Fruit fly (Drosophila melanogaster) whole organism, embryonic: ENCODE data around the gene dpr18.

Experiments used
- Atf-2 ChIP-seq: fragments of 200-800 bp; sonication (Bioruptor generic); optimal IDR thresholded peaks from 2 replicates; lab custom pipeline; 2016; ENCODE audit warnings: missing biosample characterization, missing genetic modification characterization
- B-H1 ChIP-seq: fragments of 200-800 bp; sonication (Bioruptor generic); IDR thresholded peaks from 3 replicates; pipeline ENCODE4 v1.3.6; 2022; ENCODE audit warnings: missing biosample characterization, missing genetic modification characterization
- B-H2 ChIP-seq: fragments of 200-800 bp; sonication (Bioruptor generic); optimal IDR thresholded peaks from 2 replicates; lab custom pipeline; 2018; ENCODE audit warnings: missing biosample characterization, mild to moderate bottlenecking, missing genetic modification characterization
- Blimp-1 ChIP-seq: fragments of 200-800 bp; sonication (Bioruptor generic); optimal IDR thresholded peaks from 3 replicates; lab custom pipeline; 2018; ENCODE audit warnings: missing biosample characterization, missing genetic modification characterization, mild to moderate bottlenecking, moderate library complexity, missing genetic modification reagents
- C15 ChIP-seq: fragments of 200-800 bp; sonication (Bioruptor generic); IDR thresholded peaks from 3 replicates; pipeline ENCODE4 v1.3.6; 2022; ENCODE audit warnings: missing biosample characterization, missing genetic modification characterization
- CG10274 ChIP-seq: fragments of 200-800 bp; sonication (Bioruptor generic); optimal IDR thresholded peaks from 3 replicates; lab custom pipeline; 2017; ENCODE audit warnings: missing biosample characterization, mild to moderate bottlenecking, missing genetic modification characterization
- CG10366 ChIP-seq: fragments of 200-800 bp; sonication (Bioruptor generic); IDR thresholded peaks from 2 replicates; pipeline ENCODE4 v1.3.6; 2022; ENCODE audit warnings: missing biosample characterization, missing genetic modification characterization
- CG10959 ChIP-seq: fragments of 200-800 bp; sonication (Bioruptor generic); IDR thresholded peaks from 2 replicates; pipeline ENCODE4 v1.3.6; 2022; ENCODE audit warnings: missing biosample characterization, missing genetic modification characterization
- CG12236 ChIP-seq: fragments of 200-800 bp; sonication (Bioruptor generic); optimal IDR thresholded peaks from 2 replicates; lab custom pipeline; 2016; ENCODE audit warnings: missing biosample characterization, missing genetic modification characterization
- CG12391 ChIP-seq: fragments of 200-800 bp; sonication (Bioruptor generic); optimal IDR thresholded peaks from 3 replicates; lab custom pipeline; 2018; ENCODE audit warnings: missing biosample characterization, mild to moderate bottlenecking, missing genetic modification characterization, moderate library complexity
- CG14014 ChIP-seq: fragments of 200-800 bp; sonication (Bioruptor generic); IDR thresholded peaks from 2 replicates; pipeline ENCODE4 v1.3.6; 2022; ENCODE audit warnings: missing biosample characterization, missing genetic modification characterization
- CG14050 ChIP-seq: fragments of 200-800 bp; sonication (Bioruptor generic); IDR thresholded peaks from 3 replicates; pipeline ENCODE4 v1.3.6; 2022; ENCODE audit warnings: missing biosample characterization, missing genetic modification characterization
- CG15479 ChIP-seq: fragments of 200-800 bp; sonication (Bioruptor generic); optimal IDR thresholded peaks from 3 replicates; lab custom pipeline; 2019; ENCODE audit warnings: missing biosample characterization, mild to moderate bottlenecking, missing genetic modification characterization, moderate library complexity
- CG17612 ChIP-seq: fragments of 200-800 bp; sonication (Bioruptor generic); IDR thresholded peaks from 2 replicates; pipeline ENCODE4 v1.3.6; 2022; ENCODE audit warnings: missing biosample characterization, missing genetic modification characterization
- CG17802 ChIP-seq: fragments of 200-800 bp; sonication (Bioruptor generic); optimal IDR thresholded peaks from 2 replicates; lab custom pipeline; 2018; ENCODE audit warnings: missing biosample characterization, mild to moderate bottlenecking, missing genetic modification characterization, moderate library complexity
- CG18619 ChIP-seq: fragments of 200-800 bp; sonication (Bioruptor generic); optimal IDR thresholded peaks from 3 replicates; lab custom pipeline; 2017; ENCODE audit warnings: missing biosample characterization, mild to moderate bottlenecking, missing genetic modification characterization
- CG2199 ChIP-seq: fragments of 200-800 bp; sonication (Bioruptor generic); IDR thresholded peaks from 3 replicates; pipeline ENCODE4 v1.3.6; 2022; ENCODE audit warnings: missing biosample characterization, missing genetic modification characterization
- CG31224 ChIP-seq: fragments of 200-800 bp; sonication (Bioruptor generic); IDR thresholded peaks from 2 replicates; pipeline ENCODE4 v1.3.6; 2022; ENCODE audit warnings: missing biosample characterization, missing genetic modification characterization
- CG31441 ChIP-seq: fragments of 200-800 bp; sonication (Bioruptor generic); IDR thresholded peaks from 2 replicates; pipeline ENCODE4 v1.3.6; 2022; ENCODE audit warnings: missing biosample characterization, missing genetic modification characterization
- CG34224 ChIP-seq: fragments of 200-800 bp; sonication (Bioruptor generic); IDR thresholded peaks from 3 replicates; pipeline ENCODE4 v1.3.6; 2022; ENCODE audit warnings: missing biosample characterization, missing genetic modification characterization; ENCODE audit not compliant: partially characterized antibody
- CG4282 ChIP-seq: fragments of 200-800 bp; sonication (Bioruptor generic); optimal IDR thresholded peaks from 2 replicates; lab custom pipeline; 2016; ENCODE audit warnings: missing biosample characterization, missing genetic modification characterization
- CG43689 ChIP-seq: fragments of 200-800 bp; sonication (Bioruptor generic); IDR thresholded peaks from 2 replicates; pipeline ENCODE4 v1.3.6; 2022; ENCODE audit warnings: missing biosample characterization, missing genetic modification characterization
- CG4730 ChIP-seq: fragments of 200-800 bp; sonication (Bioruptor generic); IDR thresholded peaks from 2 replicates; pipeline ENCODE4 v1.3.6; 2022; ENCODE audit warnings: missing biosample characterization, missing genetic modification characterization
- CG5953 ChIP-seq: fragments of 200-800 bp; sonication (Bioruptor generic); IDR thresholded peaks from 2 replicates; pipeline ENCODE4 v1.3.6; 2022; ENCODE audit warnings: missing biosample characterization, missing genetic modification characterization
- CG6791 ChIP-seq: fragments of 200-800 bp; sonication (Bioruptor generic); IDR thresholded peaks from 3 replicates; pipeline ENCODE4 v1.3.6; 2022; ENCODE audit warnings: missing biosample characterization, missing genetic modification characterization; ENCODE audit not compliant: partially characterized antibody
- CG8388 ChIP-seq: fragments of 200-800 bp; sonication (Bioruptor generic); optimal IDR thresholded peaks from 2 replicates; lab custom pipeline; 2019; ENCODE audit warnings: missing biosample characterization, mild to moderate bottlenecking, missing genetic modification characterization, moderate library complexity
- CG9932 ChIP-seq: fragments of 200-800 bp; sonication (Bioruptor generic); IDR thresholded peaks from 2 replicates; pipeline ENCODE4 v1.3.6; 2022; ENCODE audit warnings: missing biosample characterization, missing genetic modification characterization
- D ChIP-seq, 2 experiments: fragments of 200-800 bp in 1 of 2; fragments of >200 bp in 1 of 2; sonication (Bioruptor generic) in 1 of 2; optimal IDR thresholded peaks; 2 replicates in 1 of 2; 3 replicates in 1 of 2; lab custom pipeline; 2017; ENCODE audit warnings: mild to moderate bottlenecking in 1 of 2, missing biosample characterization in 1 of 2, missing genetic modification characterization in 1 of 2, missing genetic modification reagents in 1 of 2
- D19B ChIP-seq: fragments of 200-800 bp; sonication (Bioruptor generic); optimal IDR thresholded peaks from 2 replicates; lab custom pipeline; 2017; ENCODE audit warnings: missing biosample characterization, mild to moderate bottlenecking, missing genetic modification characterization
- Dad ChIP-seq: fragments of 200-800 bp; sonication (Bioruptor generic); optimal IDR thresholded peaks from 3 replicates; lab custom pipeline; 2016; ENCODE audit warnings: missing biosample characterization, missing genetic modification characterization
- Dref ChIP-seq: fragments of 200-800 bp; sonication (Bioruptor generic); IDR thresholded peaks from 2 replicates; pipeline ENCODE4 v1.3.6; 2022; ENCODE audit warnings: missing biosample characterization, missing genetic modification characterization
- Drgx ChIP-seq: fragments of 200-800 bp; sonication (Bioruptor generic); IDR thresholded peaks from 2 replicates; pipeline ENCODE4 v1.3.6; 2022; ENCODE audit warnings: missing biosample characterization, missing genetic modification characterization
- Gug ChIP-seq: fragments of 200-800 bp; sonication (Bioruptor generic); IDR thresholded peaks from 4 replicates; pipeline ENCODE4 v1.3.6; 2022; ENCODE audit warnings: missing biosample characterization, missing genetic modification characterization
- Jarid2 ChIP-seq: fragments of 200-800 bp; sonication (Bioruptor generic); optimal IDR thresholded peaks from 3 replicates; lab custom pipeline; 2017; ENCODE audit warnings: mild to moderate bottlenecking, missing biosample characterization, missing genetic modification reagents, missing genetic modification characterization
- Mrtf ChIP-seq: fragments of 200-800 bp; sonication (Bioruptor generic); IDR thresholded peaks from 3 replicates; pipeline ENCODE4 v1.3.6; 2022; ENCODE audit warnings: missing biosample characterization, missing genetic modification characterization
- ac ChIP-seq: fragments of 200-800 bp; sonication (Bioruptor generic); optimal IDR thresholded peaks from 3 replicates; lab custom pipeline; 2017; ENCODE audit warnings: missing biosample characterization, mild to moderate bottlenecking, missing genetic modification characterization
- aop ChIP-seq: fragments of 200-800 bp; sonication (Bioruptor generic); IDR thresholded peaks from 2 replicates; pipeline ENCODE4 v1.3.6; 2022; ENCODE audit warnings: missing biosample characterization, missing genetic modification characterization
- chif ChIP-seq, 2 experiments: fragments of 200-800 bp; sonication (Bioruptor generic); optimal IDR thresholded peaks; 3 replicates each; lab custom pipeline; 2016; ENCODE audit warnings: missing biosample characterization in 2 of 2, missing genetic modification characterization in 2 of 2
- ewg ChIP-seq: fragments of 200-800 bp; sonication (Bioruptor generic); optimal IDR thresholded peaks from 3 replicates; lab custom pipeline; 2017; ENCODE audit warnings: mild to moderate bottlenecking, missing biosample characterization, missing genetic modification reagents, missing genetic modification characterization
- gcm ChIP-seq: fragments of 200-800 bp; sonication (Bioruptor generic); optimal IDR thresholded peaks from 2 replicates; lab custom pipeline; 2019; ENCODE audit warnings: missing biosample characterization, mild to moderate bottlenecking, missing genetic modification characterization, moderate library complexity
- gsb-n ChIP-seq: fragments of 200-800 bp; sonication (Bioruptor generic); optimal IDR thresholded peaks from 3 replicates; lab custom pipeline; 2018; ENCODE audit warnings: missing biosample characterization, mild to moderate bottlenecking, missing genetic modification characterization
- gt ChIP-seq: fragments of 200-800 bp; sonication (Bioruptor generic); IDR thresholded peaks from 2 replicates; pipeline ENCODE4 v1.3.6; 2022; ENCODE audit warnings: missing biosample characterization, missing genetic modification characterization
- ham ChIP-seq: fragments of 200-800 bp; sonication (Bioruptor generic); IDR thresholded peaks from 2 replicates; pipeline ENCODE4 v1.3.6; 2022; ENCODE audit warnings: missing biosample characterization, missing genetic modification characterization
- kah ChIP-seq: fragments of 200-800 bp; sonication (Bioruptor generic); optimal IDR thresholded peaks from 2 replicates; lab custom pipeline; 2018; ENCODE audit warnings: missing biosample characterization, mild to moderate bottlenecking, missing genetic modification characterization
- kay ChIP-seq: fragments of 200-800 bp; sonication (Bioruptor generic); optimal IDR thresholded peaks from 2 replicates; lab custom pipeline; 2016; ENCODE audit warnings: missing biosample characterization, missing genetic modification characterization
- nerfin-1 ChIP-seq: fragments of 200-800 bp; sonication (Bioruptor generic); optimal IDR thresholded peaks from 3 replicates; lab custom pipeline; 2019; ENCODE audit warnings: missing biosample characterization, mild to moderate bottlenecking, missing genetic modification characterization, moderate library complexity
- sqz ChIP-seq: fragments of 200-800 bp; sonication (Bioruptor generic); optimal IDR thresholded peaks from 3 replicates; lab custom pipeline; 2018; ENCODE audit warnings: missing biosample characterization, mild to moderate bottlenecking, missing genetic modification characterization
- trh ChIP-seq: fragments of 200-800 bp; sonication (Bioruptor generic); optimal IDR thresholded peaks from 2 replicates; lab custom pipeline; 2016; ENCODE audit warnings: missing biosample characterization, missing genetic modification characterization

The dpr18 gene

dm6 chrX:16090179-16091144 is 26.9 kb downstream of the dpr18 start (continued):
- peak; percentile 84 for TF ChIP-seq Atf-2 (GFP tag; lab: Kevin White, UChicago)
- peak; percentile 84 for TF ChIP-seq Gug (GFP tag; lab: Robert Waterston, UW)
- peak; percentile 94 for TF ChIP-seq CG14014 (GFP tag; lab: Robert Waterston, UW)
- peak; percentile 84 for TF ChIP-seq C15 (GFP tag; lab: Robert Waterston, UW)
- TF ChIP-seq Drgx (GFP tag; lab: Robert Waterston, UW), result peak; percentile 88
- TF ChIP-seq trh (GFP tag; lab: Kevin White, UChicago), result peak; percentile 59
- TF ChIP-seq gt (GFP tag; lab: Robert Waterston, UW), result no peak; the same call in 1 of the 2 replicates
- TF ChIP-seq CG2199 (GFP tag; lab: Robert Waterston, UW), result peak; percentile 49; the same call in 1 of the 3 replicates
- TF ChIP-seq CG12391 (tag; lab: Kevin White, UChicago), result peak; percentile 86
- TF ChIP-seq CG31441, result peak; percentile 80
- peak; percentile 85 for TF ChIP-seq CG14050 (GFP tag; lab: Robert Waterston, UW)
- peak; percentile 90; the same call in 2 of the 3 replicates for TF ChIP-seq Mrtf (GFP tag; lab: Robert Waterston, UW)
- TF ChIP-seq CG4282 (GFP tag; lab: Kevin White, UChicago), result peak; percentile 81
- TF ChIP-seq chif (GFP tag; optimal IDR thresholded peaks at IDR 0.05; lab: Kevin White, UChicago), result peak; percentile 85 to 89
- TF ChIP-seq CG8388, result peak; percentile 78
- peak; percentile 72 for TF ChIP-seq Blimp-1
- no peak for TF ChIP-seq CG34224 (GFP tag; lab: Robert Waterston, UW)
- TF ChIP-seq gsb-n, result peak; percentile 49
- TF ChIP-seq kay (GFP tag; lab: Kevin White, UChicago), result peak; percentile 64
- TF ChIP-seq CG12236 (GFP tag; lab: Kevin White, UChicago), result peak; percentile 70
- TF ChIP-seq CG10959 (GFP tag; lab: Robert Waterston, UW), result peak; percentile 74
- TF ChIP-seq B-H1 (GFP tag; lab: Robert Waterston, UW), result peak; percentile 85
- peak; percentile 12 for TF ChIP-seq ac (GFP tag; lab: Kevin White, UChicago)
- TF ChIP-seq nerfin-1 (tag; lab: Kevin White, UChicago), result peak; percentile 77
- TF ChIP-seq Dref (GFP tag; lab: Robert Waterston, UW), result no peak
- TF ChIP-seq ham (GFP tag; lab: Robert Waterston, UW), result peak; percentile 60; the same call in 1 of the 2 replicates
- TF ChIP-seq ewg, result peak; percentile 70
- peak; percentile 78 for TF ChIP-seq CG4730 (GFP tag; lab: Robert Waterston, UW)
- TF ChIP-seq sqz (GFP tag; lab: Kevin White, UChicago), result peak; percentile 22
- TF ChIP-seq CG5953 (GFP tag; lab: Robert Waterston, UW), result peak; percentile 80
- peak; percentile 54 for TF ChIP-seq CG17802 (tag; lab: Kevin White, UChicago)
- TF ChIP-seq D19B (GFP tag; lab: Kevin White, UChicago), result peak; percentile 80
- peak; percentile 77 for TF ChIP-seq CG43689 (GFP tag; lab: Robert Waterston, UW)
- TF ChIP-seq D (optimal IDR thresholded peaks at IDR 0.05; lab: Kevin White, UChicago), result no peak
- peak; percentile 72 for TF ChIP-seq D (GFP tag; optimal IDR thresholded peaks at IDR 0.05; lab: Kevin White, UChicago)
- TF ChIP-seq CG18619, result peak; percentile 89
- peak; percentile 57 for TF ChIP-seq Jarid2 (GFP tag; lab: Kevin White, UChicago)
- peak; percentile 97 for TF ChIP-seq B-H2 (GFP tag; lab: Kevin White, UChicago)
- peak; percentile 80 for TF ChIP-seq kah (GFP tag; lab: Kevin White, UChicago)
- peak; percentile 93 for TF ChIP-seq CG10274 (GFP tag; lab: Kevin White, UChicago)
- TF ChIP-seq CG10366 (GFP tag; lab: Robert Waterston, UW), result peak; percentile 92
- TF ChIP-seq gcm (GFP tag; lab: Kevin White, UChicago), result peak; percentile 78
- TF ChIP-seq aop (GFP tag; lab: Robert Waterston, UW), result peak; percentile 73; the same call in 1 of the 2 replicates
- TF ChIP-seq CG6791 (GFP tag; lab: Robert Waterston, UW), result no peak
- TF ChIP-seq CG17612 (GFP tag; lab: Robert Waterston, UW), result peak; percentile 79
- TF ChIP-seq CG9932 (GFP tag; lab: Robert Waterston, UW), result peak; percentile 94
- no peak for TF ChIP-seq CG15479
- peak; percentile 77 for TF ChIP-seq Dad
- TF ChIP-seq CG31224, result peak; percentile 84
